Fruit fly (Drosophila melanogaster): ENCODE data around the gene CG16852.

dm6 chr2L:13586655-13587054 lies 46.1 kb downstream of the CG16852 start:
- TF ChIP-seq psq (optimal IDR thresholded peaks at IDR 0.05) (no peak), EcR (GFP tag; optimal IDR thresholded peaks at IDR 0.05) (no peak), pan (optimal IDR thresholded peaks at IDR 0.05) (no peak)
